Fruit fly (Drosophila melanogaster) whole organism, embryonic: Measurements from ENCODE around the gene CG42404.

Source experiments
- Antp ChIP-seq: fragments of 200-800 bp; sonication (Bioruptor generic); optimal IDR thresholded peaks from 3 replicates; lab custom pipeline; 2016; ENCODE audit warnings: missing biosample characterization, missing genetic modification characterization
- Atf3 ChIP-seq: fragments of 200-800 bp; sonication (Bioruptor generic); optimal IDR thresholded peaks from 3 replicates; lab custom pipeline; 2016; ENCODE audit warnings: missing biosample characterization, missing genetic modification characterization
- Atf6 ChIP-seq: fragments of 200-800 bp; sonication (Bioruptor generic); IDR thresholded peaks from 2 replicates; pipeline ENCODE4 v1.3.6; 2022; ENCODE audit warnings: missing biosample characterization, missing genetic modification characterization
- B-H1 ChIP-seq: fragments of 200-800 bp; sonication (Bioruptor generic); IDR thresholded peaks from 3 replicates; pipeline ENCODE4 v1.3.6; 2022; ENCODE audit warnings: missing biosample characterization, missing genetic modification characterization
- CG10147 ChIP-seq: fragments of 200-800 bp; sonication (Bioruptor generic); optimal IDR thresholded peaks from 2 replicates; lab custom pipeline; 2019; ENCODE audit warnings: missing biosample characterization, mild to moderate bottlenecking, missing genetic modification characterization, moderate library complexity
- CG1024 ChIP-seq: fragments of 200-800 bp; sonication (Bioruptor generic); IDR thresholded peaks from 2 replicates; pipeline ENCODE4 v1.3.6; 2022; ENCODE audit warnings: missing biosample characterization, missing genetic modification characterization
- CG11093 ChIP-seq: fragments of 200-800 bp; sonication (Bioruptor generic); IDR thresholded peaks from 3 replicates; pipeline ENCODE4 v1.3.6; 2022; ENCODE audit warnings: missing biosample characterization, missing genetic modification characterization
- CG11723 ChIP-seq: fragments of 200-800 bp; sonication (Bioruptor generic); optimal IDR thresholded peaks from 2 replicates; lab custom pipeline; 2017; ENCODE audit warnings: missing biosample characterization, mild to moderate bottlenecking, missing genetic modification characterization
- CG15514 ChIP-seq: fragments of 200-800 bp; sonication (Bioruptor generic); optimal IDR thresholded peaks from 3 replicates; lab custom pipeline; 2017; ENCODE audit warnings: missing biosample characterization, missing genetic modification characterization, mild to moderate bottlenecking, moderate library complexity, missing genetic modification reagents
- CG15601 ChIP-seq: fragments of 200-800 bp; sonication (Bioruptor generic); optimal IDR thresholded peaks from 3 replicates; lab custom pipeline; 2019; ENCODE audit warnings: missing biosample characterization, mild to moderate bottlenecking, missing genetic modification characterization, moderate library complexity
- CG16863 ChIP-seq: fragments of 200-800 bp; sonication (Bioruptor generic); optimal IDR thresholded peaks from 3 replicates; lab custom pipeline; 2016; ENCODE audit warnings: missing biosample characterization, missing genetic modification characterization
- CG17568 ChIP-seq: fragments of 200-800 bp; sonication (Bioruptor generic); optimal IDR thresholded peaks from 2 replicates; lab custom pipeline; 2018; ENCODE audit warnings: missing biosample characterization, mild to moderate bottlenecking, missing genetic modification characterization, moderate library complexity
- CG17612 ChIP-seq: fragments of 200-800 bp; sonication (Bioruptor generic); IDR thresholded peaks from 2 replicates; pipeline ENCODE4 v1.3.6; 2022; ENCODE audit warnings: missing biosample characterization, missing genetic modification characterization
- CG2889 ChIP-seq: fragments of 200-800 bp; sonication (Bioruptor generic); IDR thresholded peaks from 3 replicates; pipeline ENCODE4 v1.3.6; 2022; ENCODE audit warnings: missing biosample characterization, missing genetic modification characterization
- CG31441 ChIP-seq: fragments of 200-800 bp; sonication (Bioruptor generic); IDR thresholded peaks from 2 replicates; pipeline ENCODE4 v1.3.6; 2022; ENCODE audit warnings: missing biosample characterization, missing genetic modification characterization
- CG32772 ChIP-seq: fragments of 200-800 bp; sonication (Bioruptor generic); IDR thresholded peaks from 2 replicates; pipeline ENCODE4 v1.3.6; 2022; ENCODE audit warnings: missing biosample characterization, missing genetic modification characterization
- CG3407 ChIP-seq: fragments of 200-800 bp; sonication (Bioruptor generic); optimal IDR thresholded peaks from 2 replicates; lab custom pipeline; 2018; ENCODE audit warnings: missing biosample characterization, mild to moderate bottlenecking, missing genetic modification characterization
- CG3838 ChIP-seq: fragments of 200-800 bp; sonication (Bioruptor generic); optimal IDR thresholded peaks from 3 replicates; lab custom pipeline; 2016; ENCODE audit warnings: missing biosample characterization, missing genetic modification characterization
- CG4617 ChIP-seq: fragments of 200-800 bp; sonication (Bioruptor generic); optimal IDR thresholded peaks from 3 replicates; lab custom pipeline; 2016; ENCODE audit warnings: missing biosample characterization, missing genetic modification characterization, borderline replicate concordance
- CG4820 ChIP-seq: fragments of 200-800 bp; sonication (Bioruptor generic); optimal IDR thresholded peaks from 3 replicates; lab custom pipeline; 2016; ENCODE audit warnings: missing biosample characterization, missing genetic modification characterization
- CG6254 ChIP-seq: fragments of 200-800 bp; sonication (Bioruptor generic); optimal IDR thresholded peaks from 3 replicates; lab custom pipeline; 2017; ENCODE audit warnings: mild to moderate bottlenecking, missing biosample characterization, missing genetic modification reagents, missing genetic modification characterization
- CG7839 ChIP-seq: fragments of 200-800 bp; sonication (Bioruptor generic); optimal IDR thresholded peaks from 3 replicates; lab custom pipeline; 2018; ENCODE audit warnings: missing biosample characterization, mild to moderate bottlenecking, missing genetic modification characterization, moderate library complexity
- CG7963 ChIP-seq: fragments of 200-800 bp; sonication (Bioruptor generic); IDR thresholded peaks from 3 replicates; pipeline ENCODE4 v1.3.6; 2022; ENCODE audit warnings: missing biosample characterization, missing genetic modification characterization; ENCODE audit not compliant: partially characterized antibody
- CG8089 ChIP-seq: fragments of 200-800 bp; sonication (Bioruptor generic); optimal IDR thresholded peaks from 3 replicates; lab custom pipeline; 2016; ENCODE audit warnings: missing biosample characterization, missing genetic modification characterization
- CG8924 ChIP-seq: fragments of 200-800 bp; optimal IDR thresholded peaks from 3 replicates; lab custom pipeline; 2019; ENCODE audit warnings: missing biosample characterization, mild to moderate bottlenecking, missing genetic modification characterization, moderate library complexity
- CG9609 ChIP-seq: fragments of 200-800 bp; sonication (Bioruptor generic); optimal IDR thresholded peaks from 3 replicates; lab custom pipeline; 2016; ENCODE audit warnings: missing biosample characterization, missing genetic modification characterization
- Dbx ChIP-seq: fragments of 200-800 bp; sonication (Bioruptor generic); IDR thresholded peaks from 3 replicates; pipeline ENCODE4 v1.3.6; 2022; ENCODE audit warnings: missing biosample characterization, missing genetic modification characterization
- Dip2 ChIP-seq: fragments of 200-800 bp; sonication (Bioruptor generic); IDR thresholded peaks from 2 replicates; pipeline ENCODE4 v1.3.6; 2022; ENCODE audit warnings: missing biosample characterization, missing genetic modification characterization
- Ets97D ChIP-seq: fragments of 200-800 bp; sonication (Bioruptor generic); optimal IDR thresholded peaks from 3 replicates; lab custom pipeline; 2016; ENCODE audit warnings: missing biosample characterization, missing genetic modification characterization
- HLH4C ChIP-seq: fragments of 200-800 bp; sonication (Bioruptor generic); IDR thresholded peaks from 3 replicates; pipeline ENCODE4 v1.3.6; 2022; ENCODE audit warnings: missing biosample characterization, missing genetic modification characterization; ENCODE audit not compliant: partially characterized antibody
- Lhr ChIP-seq: fragments of 200-800 bp; sonication (Bioruptor generic); optimal IDR thresholded peaks from 3 replicates; lab custom pipeline; 2017; ENCODE audit warnings: mild to moderate bottlenecking, missing biosample characterization, missing genetic modification reagents, missing genetic modification characterization
- Lpt ChIP-seq: fragments of >200 bp; optimal IDR thresholded peaks from 2 replicates; lab custom pipeline; 2018; ENCODE audit warnings: missing biosample characterization, missing genetic modification characterization
- Mrtf ChIP-seq: fragments of 200-800 bp; sonication (Bioruptor generic); IDR thresholded peaks from 3 replicates; pipeline ENCODE4 v1.3.6; 2022; ENCODE audit warnings: missing biosample characterization, missing genetic modification characterization
- Sry-δ ChIP-seq: fragments of 200-800 bp; sonication (Bioruptor generic); optimal IDR thresholded peaks from 2 replicates; lab custom pipeline; 2016; ENCODE audit warnings: missing biosample characterization, missing genetic modification characterization
- Usf ChIP-seq: fragments of 200-800 bp; sonication (Bioruptor generic); optimal IDR thresholded peaks from 2 replicates; lab custom pipeline; 2017; ENCODE audit warnings: missing genotype, missing biosample characterization, missing genetic modification characterization
- ara ChIP-seq: fragments of 200-800 bp; sonication (Bioruptor generic); IDR thresholded peaks from 2 replicates; pipeline ENCODE4 v1.3.6; 2022; ENCODE audit warnings: missing biosample characterization, missing genetic modification characterization
- bcd ChIP-seq: fragments of 200-800 bp; sonication (Bioruptor generic); optimal IDR thresholded peaks from 2 replicates; lab custom pipeline; 2017; ENCODE audit warnings: missing biosample characterization, mild to moderate bottlenecking, missing genetic modification characterization
- cas ChIP-seq: fragments of 200-800 bp; sonication (Bioruptor generic); IDR thresholded peaks from 2 replicates; pipeline ENCODE4 v1.3.6; 2022; ENCODE audit warnings: missing biosample characterization, missing genetic modification characterization
- chn ChIP-seq: fragments of 200-800 bp; sonication (Bioruptor generic); optimal IDR thresholded peaks from 2 replicates; lab custom pipeline; 2016; ENCODE audit warnings: missing biosample characterization, missing genetic modification characterization
- gsb ChIP-seq: fragments of 200-800 bp; sonication (Bioruptor generic); IDR thresholded peaks from 2 replicates; pipeline ENCODE4 v1.3.6; 2022; ENCODE audit warnings: missing biosample characterization, missing genetic modification characterization
- lab ChIP-seq: fragments of 200-800 bp; sonication (Bioruptor generic); optimal IDR thresholded peaks from 3 replicates; lab custom pipeline; 2017; ENCODE audit warnings: missing biosample characterization, missing genetic modification characterization, mild to moderate bottlenecking, moderate library complexity, missing genetic modification reagents
- mld ChIP-seq: fragments of 200-800 bp; sonication (Bioruptor generic); IDR thresholded peaks from 3 replicates; pipeline ENCODE4 v1.3.6; 2022; ENCODE audit warnings: missing biosample characterization, missing genetic modification characterization; ENCODE audit not compliant: partially characterized antibody
- repo ChIP-seq: fragments of 200-800 bp; sonication (Bioruptor generic); optimal IDR thresholded peaks from 2 replicates; lab custom pipeline; 2016; ENCODE audit warnings: missing biosample characterization, missing genetic modification characterization
- slp2 ChIP-seq: fragments of 200-800 bp; sonication (Bioruptor generic); optimal IDR thresholded peaks from 2 replicates; lab custom pipeline; 2016; ENCODE audit warnings: missing biosample characterization, missing genetic modification characterization
- sqz ChIP-seq: fragments of 200-800 bp; sonication (Bioruptor generic); optimal IDR thresholded peaks from 3 replicates; lab custom pipeline; 2018; ENCODE audit warnings: missing biosample characterization, mild to moderate bottlenecking, missing genetic modification characterization
- sr ChIP-seq: fragments of 200-800 bp; sonication (Bioruptor generic); IDR thresholded peaks from 3 replicates; pipeline ENCODE4 v1.3.6; 2022; ENCODE audit warnings: missing biosample characterization, missing genetic modification characterization
- unc-4 ChIP-seq: fragments of 200-800 bp; sonication (Bioruptor generic); IDR thresholded peaks from 2 replicates; pipeline ENCODE4 v1.3.6; 2022; ENCODE audit warnings: missing biosample characterization, missing genetic modification characterization; ENCODE audit not compliant: partially characterized antibody
- wdn ChIP-seq: fragments of 200-800 bp; sonication (Bioruptor generic); IDR thresholded peaks from 2 replicates; pipeline ENCODE4 v1.3.6; 2022; ENCODE audit warnings: missing biosample characterization, missing genetic modification characterization
- z ChIP-seq: fragments of 200-800 bp; sonication (Bioruptor generic); IDR thresholded peaks from 3 replicates; pipeline ENCODE4 v1.3.6; 2022; ENCODE audit warnings: missing biosample characterization, missing genetic modification characterization

The CG42404 gene

DNA sequence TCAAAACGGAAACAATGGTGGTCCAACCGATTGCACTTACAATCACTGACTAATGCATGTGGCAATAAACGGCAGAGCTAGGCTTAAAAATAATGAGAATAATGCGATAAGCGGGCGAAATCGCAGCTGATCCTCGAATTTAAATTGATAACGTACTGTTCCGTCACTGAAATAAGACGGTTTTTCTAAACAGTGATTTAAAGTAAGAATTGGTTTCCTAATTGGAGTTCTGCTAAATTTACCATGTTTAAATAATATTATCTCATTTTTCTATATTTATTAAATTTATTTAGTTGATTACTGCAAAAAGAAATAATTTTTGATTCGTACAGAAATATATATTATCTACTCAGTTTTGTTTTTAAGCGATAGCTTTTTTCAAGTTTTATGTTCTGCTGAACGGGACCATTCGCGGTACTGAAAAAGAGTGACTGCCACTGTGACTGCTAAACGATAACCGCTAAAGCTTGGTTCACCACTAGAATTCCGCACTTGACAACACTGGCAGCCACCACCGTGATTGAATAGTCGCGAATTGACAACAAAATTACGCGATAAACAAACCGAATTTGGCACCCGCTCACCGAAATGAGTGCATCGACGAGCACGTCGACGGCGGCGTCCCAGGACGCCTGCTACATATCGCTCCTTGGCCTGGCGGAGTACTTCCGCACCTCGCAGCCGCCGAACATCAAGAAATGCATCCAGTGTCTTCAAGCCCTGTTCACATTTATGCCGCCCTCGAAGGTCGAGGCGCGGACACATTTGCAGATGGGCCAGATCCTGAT, 41.0 kb upstream of the CG42404 start, which contains the start of the genes Spn88Eb and Mau2 (continued):
- peak; percentile 57; the same call in 1 of the 2 replicates for TF ChIP-seq CG32772
- peak; percentile 53; the same call in 1 of the 2 replicates for TF ChIP-seq CG17612 (GFP tag; lab: Robert Waterston, UW)
- TF ChIP-seq bcd (GFP tag; lab: Kevin White, UChicago): peak; percentile 67
- no peak for TF ChIP-seq CG3838 (GFP tag; lab: Kevin White, UChicago)
- peak; percentile 75 for TF ChIP-seq chn (GFP tag; lab: Kevin White, UChicago)
- no peak for TF ChIP-seq Usf (GFP tag; lab: Kevin White, UChicago)
- peak; percentile 60 for TF ChIP-seq CG1024 (GFP tag; lab: Robert Waterston, UW)
- TF ChIP-seq unc-4 (GFP tag; lab: Robert Waterston, UW): peak; percentile 72
- no peak for TF ChIP-seq CG2889 (GFP tag; lab: Robert Waterston, UW)
- TF ChIP-seq sqz: no peak
- no peak for TF ChIP-seq Dip2 (GFP tag; lab: Robert Waterston, UW)
- peak; percentile 48 for TF ChIP-seq CG4820
- peak; percentile 64 for TF ChIP-seq HLH4C
- TF ChIP-seq CG8089: peak; percentile 38
- no peak for TF ChIP-seq CG10147 (GFP tag; lab: Kevin White, UChicago)
- no peak; the same call in 2 of the 3 replicates for TF ChIP-seq CG11093
- TF ChIP-seq repo (GFP tag; lab: Kevin White, UChicago): peak; percentile 23
- peak; percentile 57; the same call in 2 of the 3 replicates for TF ChIP-seq B-H1 (GFP tag; lab: Robert Waterston, UW)
- peak; percentile 60 for TF ChIP-seq CG15514 (GFP tag; lab: Kevin White, UChicago)
- no peak; the same call in 1 of the 3 replicates for TF ChIP-seq CG7963 (GFP tag; lab: Robert Waterston, UW)
- TF ChIP-seq wdn (GFP tag; lab: Robert Waterston, UW): peak; percentile 76
- TF ChIP-seq CG8924 (tag; lab: Kevin White, UChicago): peak; percentile 46
- TF ChIP-seq cas: peak; percentile 47; the same call in 1 of the 2 replicates
- TF ChIP-seq Lhr (GFP tag; lab: Kevin White, UChicago): peak; percentile 34
- no peak for TF ChIP-seq lab (GFP tag; lab: Kevin White, UChicago)
- no peak for TF ChIP-seq CG6254 (GFP tag; lab: Kevin White, UChicago)
- peak; percentile 55 for TF ChIP-seq CG16863 (GFP tag; lab: Kevin White, UChicago)
- TF ChIP-seq Sry-δ (GFP tag; lab: Kevin White, UChicago): peak; percentile 90
- TF ChIP-seq mld (GFP tag; lab: Robert Waterston, UW): peak; percentile 11; the same call in 1 of the 3 replicates
- no peak for TF ChIP-seq CG11723 (GFP tag; lab: Kevin White, UChicago)
- 0 out of 2 replicates have a peak, but pooled peaks have one; percentile 31 for TF ChIP-seq Atf6 (GFP tag; lab: Robert Waterston, UW)
- no peak for TF ChIP-seq CG17568 (GFP tag; lab: Kevin White, UChicago)
- TF ChIP-seq CG7839 (tag; lab: Kevin White, UChicago): no peak
- peak; percentile 100 for TF ChIP-seq CG31441 (GFP tag; lab: Robert Waterston, UW)
- TF ChIP-seq Lpt: no peak
- TF ChIP-seq sr (GFP tag; lab: Robert Waterston, UW): 0 out of 3 replicates have a peak, but pooled peaks have one; percentile 5
- TF ChIP-seq Mrtf (GFP tag; lab: Robert Waterston, UW): peak; percentile 69; the same call in 2 of the 3 replicates
- no peak for TF ChIP-seq z (GFP tag; lab: Robert Waterston, UW)
- TF ChIP-seq Ets97D (GFP tag; lab: Kevin White, UChicago): peak; percentile 39
- peak; percentile 31 for TF ChIP-seq CG3407
- peak; percentile 96 for TF ChIP-seq CG15601 (tag; lab: Kevin White, UChicago)
- peak; percentile 74 for TF ChIP-seq CG4617 (GFP tag; lab: Kevin White, UChicago)
- peak; percentile 43; the same call in 1 of the 2 replicates for TF ChIP-seq ara
- peak; percentile 82 for TF ChIP-seq Dbx (GFP tag; lab: Robert Waterston, UW)
- TF ChIP-seq Antp (GFP tag; lab: Kevin White, UChicago): peak; percentile 75
- peak; percentile 5 for TF ChIP-seq slp2 (GFP tag; lab: Kevin White, UChicago)
- no peak for TF ChIP-seq Atf3 (GFP tag; lab: Kevin White, UChicago)
- peak; percentile 62 for TF ChIP-seq CG9609 (GFP tag; lab: Kevin White, UChicago)
- TF ChIP-seq gsb (GFP tag; lab: Robert Waterston, UW): peak; percentile 47; the same call in 1 of the 2 replicates
